Worm (Caenorhabditis elegans): Measurements from ENCODE around the gene F28A10.8.

DNA sequence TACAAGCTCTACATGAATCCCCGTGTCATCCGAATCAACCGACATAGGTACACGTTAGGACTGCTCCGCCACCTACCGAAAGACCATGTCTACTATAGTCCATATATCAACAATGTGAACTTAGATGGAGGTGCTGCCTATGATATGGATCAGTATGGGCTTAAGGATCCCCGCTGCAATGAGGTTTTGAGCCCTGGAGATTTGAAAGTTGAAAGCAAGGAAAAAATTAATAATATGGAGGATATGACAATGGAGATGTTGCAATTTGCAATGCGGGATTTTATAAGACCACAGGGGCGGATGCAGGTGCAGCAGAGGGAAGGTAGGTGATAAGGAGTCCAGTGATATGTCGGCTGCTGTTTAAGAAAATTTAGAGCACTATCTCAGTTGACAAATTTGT, 31.0 kb upstream of the F28A10.8 start:
- no peak for TF ChIP-seq ceh-8 (GFP tag; optimal IDR thresholded peaks at IDR 0.05)
- TF ChIP-seq efl-3 (GFP tag; optimal IDR thresholded peaks at IDR 0.05), result no peak
- no peak for TF ChIP-seq ztf-11 (tag; optimal IDR thresholded peaks at IDR 0.05)
- TF ChIP-seq unc-62 (GFP tag; optimal IDR thresholded peaks at IDR 0.05), result no peak
- no peak for TF ChIP-seq mab-9 (GFP tag; IDR thresholded peaks at IDR 0.05)
- no peak for TF ChIP-seq snpc-4 (tag; optimal IDR thresholded peaks at IDR 0.05)
- TF ChIP-seq swsn-7 (tag; optimal IDR thresholded peaks at IDR 0.05), result no peak
- TF ChIP-seq nhr-237 (tag; optimal IDR thresholded peaks at IDR 0.05), result no peak
- no peak for TF ChIP-seq C34B4.2 (tag; optimal IDR thresholded peaks at IDR 0.05)
- no peak for TF ChIP-seq nhr-20 (tag; optimal IDR thresholded peaks at IDR 0.05)

All from whole organism, L1 larva.